Worm (Caenorhabditis elegans) whole organism, young adult: ENCODE data around the gene sru-36.

ENCODE experiments used
- B0261.1 ChIP-seq: sonication (generic microtip); optimal IDR thresholded peaks from 2 replicates; lab custom pipeline; 2016; ENCODE audit warnings: mild to moderate bottlenecking, missing genetic modification characterization, moderate library complexity, missing compliant biosample characterization
- C06A6.2 ChIP-seq: fragments of 200-800 bp; sonication (Bioruptor generic); conservative IDR thresholded peaks from 2 replicates; pipeline ENCODE4 v1.3.6; 2022; ENCODE audit warnings: missing genetic modification characterization, missing compliant biosample characterization
- F10E7.11 ChIP-seq: sonication (generic microtip); optimal IDR thresholded peaks from 2 replicates; lab custom pipeline; 2017; ENCODE audit warnings: mild to moderate bottlenecking, missing genetic modification characterization, moderate library complexity, missing compliant biosample characterization
- F23B12.7 ChIP-seq: sonication (generic microtip); optimal IDR thresholded peaks from 2 replicates; lab custom pipeline; 2017; ENCODE audit warnings: missing genetic modification characterization, mild to moderate bottlenecking, missing compliant biosample characterization, antibody characterized with exemption, moderate library complexity; ENCODE audit not compliant: insufficient read depth
- F33H1.4 ChIP-seq: fragments of 200-800 bp; sonication (Bioruptor generic); IDR thresholded peaks from 2 replicates; pipeline ENCODE4 v1.3.6; 2022; ENCODE audit warnings: missing genetic modification reagents, missing genetic modification characterization, missing compliant biosample characterization
- F57A8.1 ChIP-seq: fragments of 200-800 bp; sonication (Bioruptor generic); optimal IDR thresholded peaks from 2 replicates; lab custom pipeline; 2018; ENCODE audit warnings: mild to moderate bottlenecking, missing genetic modification characterization, moderate library complexity, missing compliant biosample characterization
- K12H6.12 ChIP-seq: fragments of 200-800 bp; sonication (Bioruptor generic); optimal IDR thresholded peaks from 2 replicates; lab custom pipeline; 2018; ENCODE audit warnings: mild to moderate bottlenecking, missing genetic modification characterization, missing compliant biosample characterization
- ama-1 ChIP-seq, 3 experiments: fragments of 150-350 bp in 1 of 3; sonication (generic microtip) in 2 of 3; optimal IDR thresholded peaks; 2 replicates each; lab custom pipeline; 2014 to 2018; ENCODE audit warnings: missing biosample characterization in 2 of 3, missing genetic modification characterization in 2 of 3, missing genetic modification reagents in 2 of 3
- aptf-2 ChIP-seq: fragments of 200-800 bp; sonication (Bioruptor generic); conservative IDR thresholded peaks from 2 replicates; pipeline ENCODE4 v1.3.6; 2022; ENCODE audit warnings: missing genetic modification reagents, missing genetic modification characterization, missing compliant biosample characterization
- cebp-2 ChIP-seq: fragments of 200-800 bp; sonication (Bioruptor generic); IDR thresholded peaks from 2 replicates; pipeline ENCODE4 v1.3.6; 2022; ENCODE audit warnings: missing genetic modification characterization, missing compliant biosample characterization
- ceh-100 ChIP-seq: fragments of 200-800 bp; sonication (Bioruptor generic); IDR thresholded peaks from 2 replicates; pipeline ENCODE4 v1.3.6; 2022; ENCODE audit warnings: missing genetic modification reagents, missing genetic modification characterization, missing compliant biosample characterization
- ceh-40 ChIP-seq: fragments of 200-800 bp; sonication (Bioruptor generic); IDR thresholded peaks from 2 replicates; pipeline ENCODE4 v1.3.6; 2022; ENCODE audit warnings: missing genetic modification characterization, missing compliant biosample characterization
- ceh-58 ChIP-seq: fragments of 200-800 bp; sonication (Bioruptor generic); IDR thresholded peaks from 2 replicates; pipeline ENCODE4 v1.3.6; 2022; ENCODE audit warnings: missing genetic modification characterization, missing compliant biosample characterization
- dpff-1 ChIP-seq: sonication (generic microtip); optimal IDR thresholded peaks from 2 replicates; lab custom pipeline; 2017; ENCODE audit warnings: mild to moderate bottlenecking, missing genetic modification characterization, missing compliant biosample characterization
- egl-18 ChIP-seq: fragments of 200-800 bp; sonication (Bioruptor generic); IDR thresholded peaks from 2 replicates; pipeline ENCODE4 v1.3.6; 2022; ENCODE audit warnings: missing genetic modification reagents, missing genetic modification characterization, missing compliant biosample characterization
- ekl-4 ChIP-seq: fragments of 200-800 bp; sonication (Bioruptor generic); IDR thresholded peaks from 2 replicates; pipeline ENCODE4 v1.3.6; 2022; ENCODE audit warnings: missing genetic modification reagents, missing genetic modification characterization, missing compliant biosample characterization
- ets-4 ChIP-seq: fragments of 200-800 bp; sonication (Bioruptor generic); optimal IDR thresholded peaks from 2 replicates; lab custom pipeline; 2018; ENCODE audit warnings: mild to moderate bottlenecking, missing genetic modification characterization, missing compliant biosample characterization
- fkh-3 ChIP-seq: sonication (generic microtip); optimal IDR thresholded peaks from 2 replicates; lab custom pipeline; 2016; ENCODE audit warnings: mild to moderate bottlenecking, missing genetic modification characterization, missing compliant biosample characterization
- gei-17 ChIP-seq: fragments of 200-800 bp; sonication (Bioruptor generic); optimal IDR thresholded peaks from 2 replicates; lab custom pipeline; 2018; ENCODE audit warnings: mild to moderate bottlenecking, missing genetic modification characterization, missing compliant biosample characterization
- hlh-26 ChIP-seq: fragments of 200-800 bp; sonication (Bioruptor generic); conservative IDR thresholded peaks from 2 replicates; pipeline ENCODE4 v1.3.6; 2022; ENCODE audit warnings: missing genetic modification reagents, missing genetic modification characterization, missing compliant biosample characterization
- lin-40 ChIP-seq: sonication (generic microtip); optimal IDR thresholded peaks from 2 replicates; lab custom pipeline; 2016; ENCODE audit warnings: missing genetic modification characterization, mild to moderate bottlenecking, missing compliant biosample characterization, missing genotype, missing genetic modification reagents
- lir-1 ChIP-seq: fragments of 200-800 bp; sonication (Bioruptor generic); conservative IDR thresholded peaks from 2 replicates; pipeline ENCODE4 v1.3.6; 2022; ENCODE audit warnings: missing genetic modification reagents, missing genetic modification characterization, missing compliant biosample characterization
- lsl-1 ChIP-seq: fragments of 200-800 bp; sonication (Bioruptor generic); optimal IDR thresholded peaks from 2 replicates; lab custom pipeline; 2018; ENCODE audit warnings: mild to moderate bottlenecking, missing genetic modification characterization, moderate library complexity, missing compliant biosample characterization
- lsy-27 ChIP-seq: sonication (generic microtip); optimal IDR thresholded peaks from 2 replicates; lab custom pipeline; 2017; ENCODE audit warnings: missing genetic modification characterization, mild to moderate bottlenecking, missing compliant biosample characterization, antibody characterized with exemption, missing genotype, borderline replicate concordance; ENCODE audit not compliant: insufficient read depth
- mcd-1 ChIP-seq: fragments of 200-800 bp; sonication (Bioruptor generic); IDR thresholded peaks from 2 replicates; pipeline ENCODE4 v1.3.6; 2022; ENCODE audit warnings: missing genetic modification reagents, missing genetic modification characterization, missing compliant biosample characterization
- mxl-1 ChIP-seq: sonication (generic microtip); optimal IDR thresholded peaks from 2 replicates; lab custom pipeline; 2016; ENCODE audit warnings: missing genetic modification characterization, missing compliant biosample characterization
- nfya-1 ChIP-seq: sonication (generic microtip); optimal IDR thresholded peaks from 2 replicates; lab custom pipeline; 2017; ENCODE audit warnings: antibody characterized with exemption, missing compliant biosample characterization, missing genetic modification characterization, borderline replicate concordance; ENCODE audit not compliant: insufficient read depth
- nfyb-1 ChIP-seq: fragments of 200-800 bp; sonication (Bioruptor generic); IDR thresholded peaks from 2 replicates; pipeline ENCODE4 v1.3.6; 2022; ENCODE audit warnings: missing genetic modification reagents, missing genetic modification characterization, missing compliant biosample characterization
- nhr-179 ChIP-seq: sonication (generic microtip); optimal IDR thresholded peaks from 2 replicates; lab custom pipeline; 2016; ENCODE audit warnings: mild to moderate bottlenecking, missing genetic modification characterization, missing compliant biosample characterization
- pbrm-1 ChIP-seq: fragments of 200-800 bp; sonication (Bioruptor generic); IDR thresholded peaks from 2 replicates; pipeline ENCODE4 v1.3.6; 2022; ENCODE audit warnings: missing genetic modification reagents, missing genetic modification characterization, missing compliant biosample characterization
- rcor-1 ChIP-seq: fragments of 200-800 bp; sonication (Bioruptor generic); IDR thresholded peaks from 2 replicates; pipeline ENCODE4 v1.3.6; 2022; ENCODE audit warnings: missing genetic modification reagents, missing genetic modification characterization, missing compliant biosample characterization
- rec-8 ChIP-seq, 2 experiments: sonication (generic microtip); optimal IDR thresholded peaks; 2 replicates each; lab custom pipeline; 2016; ENCODE audit warnings: mild to moderate bottlenecking in 2 of 2, missing genetic modification characterization in 2 of 2, missing genetic modification reagents in 2 of 2, missing genotype in 2 of 2, missing biosample characterization in 1 of 2, missing compliant biosample characterization in 1 of 2, moderate library complexity in 1 of 2
- sdz-38 ChIP-seq: sonication (generic microtip); optimal IDR thresholded peaks from 2 replicates; lab custom pipeline; 2016; ENCODE audit warnings: missing genotype, missing genetic modification characterization, missing compliant biosample characterization
- snpc-1.1 ChIP-seq: sonication (generic microtip); optimal IDR thresholded peaks from 2 replicates; lab custom pipeline; 2017; ENCODE audit warnings: missing genetic modification characterization, mild to moderate bottlenecking, missing compliant biosample characterization, antibody characterized with exemption, moderate library complexity, missing genotype, missing genetic modification reagents; ENCODE audit not compliant: insufficient read depth
- snpc-1.3 ChIP-seq: sonication (generic microtip); optimal IDR thresholded peaks from 2 replicates; lab custom pipeline; 2017; ENCODE audit warnings: missing genetic modification characterization, mild to moderate bottlenecking, missing compliant biosample characterization, antibody characterized with exemption, moderate library complexity, missing genotype, missing genetic modification reagents; ENCODE audit not compliant: insufficient read depth
- somi-1 ChIP-seq: fragments of 200-800 bp; sonication (Bioruptor generic); optimal IDR thresholded peaks from 2 replicates; lab custom pipeline; 2018; ENCODE audit warnings: mild to moderate bottlenecking, missing genetic modification characterization, missing compliant biosample characterization
- tbp1 ChIP-seq: fragments of 200-800 bp; sonication (Bioruptor generic); optimal IDR thresholded peaks from 2 replicates; lab custom pipeline; 2018; ENCODE audit warnings: mild to moderate bottlenecking, missing genetic modification characterization, missing compliant biosample characterization
- unc-130 ChIP-seq: sonication (generic microtip); optimal IDR thresholded peaks from 2 replicates; lab custom pipeline; 2016; ENCODE audit warnings: missing genetic modification reagents, missing genetic modification characterization, missing compliant biosample characterization
- xnd-1 ChIP-seq: sonication (generic microtip); optimal IDR thresholded peaks from 2 replicates; lab custom pipeline; 2016; ENCODE audit warnings: missing genotype, missing genetic modification reagents, missing genetic modification characterization, missing compliant biosample characterization
- ztf-25 ChIP-seq: fragments of 200-800 bp; sonication (Bioruptor generic); IDR thresholded peaks from 2 replicates; pipeline ENCODE4 v1.3.6; 2022; ENCODE audit warnings: missing genetic modification reagents, missing genetic modification characterization, missing compliant biosample characterization

The sru-36 gene

ce11 chrV:9835945-9836344 lies 5.5 kb upstream of the sru-36 start, which contains the start of gene sru-38:
TSS of gene sru-38 (minus strand) at chrV:9836045.
- TF ChIP-seq egl-18 (no peak), sdz-38 (tag; lab: Kevin White, UChicago) (no peak), unc-130 (no peak), lsy-27 (tag; lab: Kevin White, UChicago) (no peak), fkh-3 (tag; lab: Kevin White, UChicago) (no peak), lsl-1 (GFP tag; lab: Kevin White, UChicago) (no peak), xnd-1 (tag; lab: Kevin White, UChicago) (no peak), B0261.1 (tag; lab: Kevin White, UChicago) (no peak), ets-4 (GFP tag; lab: Kevin White, UChicago) (no peak), snpc-1.3 (tag; lab: Kevin White, UChicago) (no peak)
- TF ChIP-seq, all 124 proteins: peak for 0

- no peak for TF ChIP-seq snpc-1.1 (tag; lab: Kevin White, UChicago)
- TF ChIP-seq ama-1 (optimal IDR thresholded peaks at IDR 0.05; lab: Kevin White, UChicago), result no peak
- no peak for TF ChIP-seq ama-1 (GFP tag; optimal IDR thresholded peaks at IDR 0.05; lab: Kevin White, UChicago)
Observed at ce11 chrV:9837679-9838078, 3.8 kb upstream of the sru-36 start, which contains the start of gene srsx-21. TSS of gene srsx-21 (plus strand) at chrV:9837979.

ce11 chrV:9843376-9843916 lies 2.0 kb downstream of the sru-36 start, which contains the start of gene sru-8:
TSS of gene sru-8 (plus strand) at chrV:9843866.
- TF ChIP-seq mcd-1, result no peak
- TF ChIP-seq lir-1 (GFP tag; lab: Robert Waterston, UW), result no peak
- no peak for TF ChIP-seq nfya-1 (tag; lab: Kevin White, UChicago)
- TF ChIP-seq B0261.1 (tag; lab: Kevin White, UChicago), result no peak
- TF ChIP-seq F23B12.7 (tag; lab: Kevin White, UChicago), result no peak
- TF ChIP-seq K12H6.12 (tag; lab: Kevin White, UChicago), result no peak
- no peak for TF ChIP-seq ekl-4 (GFP tag; lab: Robert Waterston, UW)
- TF ChIP-seq nhr-179 (tag; lab: Kevin White, UChicago), result no peak
- no peak for TF ChIP-seq cebp-2
- no peak for TF ChIP-seq F33H1.4 (GFP tag; lab: Robert Waterston, UW)
- TF ChIP-seq ets-4 (GFP tag; lab: Kevin White, UChicago), result no peak
- no peak for TF ChIP-seq gei-17 (GFP tag; lab: Kevin White, UChicago)
- TF ChIP-seq nfyb-1 (GFP tag; lab: Robert Waterston, UW), result no peak
- no peak for TF ChIP-seq ztf-25
- no peak for TF ChIP-seq pbrm-1 (GFP tag; lab: Robert Waterston, UW)
- TF ChIP-seq rcor-1, result no peak
- no peak for TF ChIP-seq C06A6.2 (GFP tag; lab: Robert Waterston, UW)

- TF ChIP-seq ceh-40 (GFP tag; lab: Robert Waterston, UW) (no peak), F57A8.1 (GFP tag; lab: Kevin White, UChicago) (no peak), nhr-179 (tag; lab: Kevin White, UChicago) (no peak), snpc-1.1 (tag; lab: Kevin White, UChicago) (no peak), rec-8 (tag; optimal IDR thresholded peaks at IDR 0.05; lab: Kevin White, UChicago) (no peak), gei-17 (GFP tag; lab: Kevin White, UChicago) (no peak), fkh-3 (tag; lab: Kevin White, UChicago) (no peak), dpff-1 (tag; lab: Kevin White, UChicago) (no peak), aptf-2 (GFP tag; lab: Robert Waterston, UW) (no peak), F10E7.11 (tag; lab: Kevin White, UChicago) (no peak), ceh-100 (GFP tag; lab: Robert Waterston, UW) (no peak), mxl-1 (tag; lab: Kevin White, UChicago) (no peak), hlh-26 (GFP tag; lab: Robert Waterston, UW) (no peak), egl-18 (no peak), somi-1 (GFP tag; lab: Kevin White, UChicago) (no peak), tbp1 (GFP tag; lab: Kevin White, UChicago) (no peak), lin-40 (tag; lab: Kevin White, UChicago) (no peak), ceh-58 (GFP tag; lab: Robert Waterston, UW) (no peak)
Observed at ce11 chrV:9848576-9848975, 7.1 kb downstream of the sru-36 start.
